Worm (Caenorhabditis elegans): ENCODE data around the gene srh-55.

DNA sequence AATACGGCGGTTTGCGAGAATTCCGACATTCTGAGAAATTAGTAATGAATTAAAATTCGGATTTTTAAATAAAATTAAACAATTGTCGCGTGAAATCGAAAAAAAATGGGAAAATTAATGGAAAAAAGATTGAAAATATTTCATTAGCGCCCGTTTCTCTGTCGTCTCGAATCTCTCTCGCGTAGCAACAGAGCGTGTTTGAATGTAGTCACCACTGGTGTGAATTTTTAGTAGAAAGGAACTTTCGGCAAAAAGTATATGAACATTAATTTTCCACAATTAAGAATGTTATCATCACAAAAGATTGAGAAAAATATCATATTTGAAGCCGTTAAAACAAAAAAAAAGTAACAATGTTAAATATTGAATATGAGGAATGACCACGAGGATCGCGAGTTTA, 16.6 kb upstream of the srh-55 start, which contains the start of gene aipl-1:
- TF ChIP-seq lin-39 (tag; optimal IDR thresholded peaks at IDR 0.05) (no peak), ZK546.5 (tag; optimal IDR thresholded peaks at IDR 0.05) (no peak), nhr-237 (tag; optimal IDR thresholded peaks at IDR 0.05) (no peak), egl-27 (tag; optimal IDR thresholded peaks at IDR 0.05) (peak; percentile 21), crh-2 (tag; optimal IDR thresholded peaks at IDR 0.05) (peak; percentile 79), sem-4 (tag; optimal IDR thresholded peaks at IDR 0.05) (peak; percentile 3), ceh-16 (tag; optimal IDR thresholded peaks at IDR 0.05) (no peak), mab-5 (tag; optimal IDR thresholded peaks at IDR 0.05) (no peak), fos-1 (tag; optimal IDR thresholded peaks at IDR 0.05) (peak; percentile 72), ceh-82 (tag; optimal IDR thresholded peaks at IDR 0.05) (peak; percentile 52), skn-1 (tag; optimal IDR thresholded peaks at IDR 0.05) (no peak), unc-62 (GFP tag; optimal IDR thresholded peaks at IDR 0.05) (no peak), lsy-2 (tag; optimal IDR thresholded peaks at IDR 0.05) (peak in 1 of 2 experiments; percentile 87), lin-13 (GFP tag; optimal IDR thresholded peaks at IDR 0.05) (peak; percentile 83)

Data from whole organism, L2 larva.